ENCODE assay signal across 1 fruit fly cellular context in genomic region chr3L:11010410-11010827, dm6.
TF ChIP-seq lines count a peak whose summit lies in the region.

No protein-coding gene starts in this region.

TF ChIP-seq in whole organism, embryonic, 481 proteins besides CTCF, POLR2A, EP300 and RAD21 (continued from another document and continues in another):
- no peak for TF ChIP-seq CG4820 (GFP tag; optimal IDR thresholded peaks at IDR 0.05; lab: Kevin White, UChicago)
- no peak for TF ChIP-seq CG3847 (GFP tag; IDR thresholded peaks at IDR 0.05; lab: Robert Waterston, UW)
- TF ChIP-seq insv (GFP tag; optimal IDR thresholded peaks at IDR 0.05; lab: Kevin White, UChicago): no peak
- TF ChIP-seq prd (optimal IDR thresholded peaks at IDR 0.05; lab: Kevin White, UChicago): no peak
- no peak; the same call in 2 of the 3 replicates for TF ChIP-seq prd (GFP tag; IDR thresholded peaks at IDR 0.05; lab: Robert Waterston, UW)
- TF ChIP-seq tx (GFP tag; optimal IDR thresholded peaks at IDR 0.05; lab: Kevin White, UChicago): no peak
- no peak for TF ChIP-seq CG9876 (GFP tag; optimal IDR thresholded peaks at IDR 0.05; lab: Kevin White, UChicago)
- TF ChIP-seq CG12104 (GFP tag; optimal IDR thresholded peaks at IDR 0.05; lab: Kevin White, UChicago): no peak
- no peak for TF ChIP-seq dm (GFP tag; optimal IDR thresholded peaks at IDR 0.05; lab: Kevin White, UChicago)
- peak; percentile 41; the same call in 1 of the 2 replicates for TF ChIP-seq crol (GFP tag; IDR thresholded peaks at IDR 0.05; lab: Robert Waterston, UW)
- TF ChIP-seq slbo (GFP tag; IDR thresholded peaks at IDR 0.05; lab: Robert Waterston, UW): no peak
- TF ChIP-seq CG1233 (GFP tag; optimal IDR thresholded peaks at IDR 0.05; lab: Kevin White, UChicago): no peak
- TF ChIP-seq bigmax (GFP tag; optimal IDR thresholded peaks at IDR 0.05; lab: Kevin White, UChicago): no peak
- peak in 1 of 2 experiments; percentile 44 for TF ChIP-seq Dfd (GFP tag; optimal IDR thresholded peaks at IDR 0.05; lab: Kevin White, UChicago)
- no peak for TF ChIP-seq CG6272 (GFP tag; IDR thresholded peaks at IDR 0.05; lab: Robert Waterston, UW)
- TF ChIP-seq Hr39 (optimal IDR thresholded peaks at IDR 0.05; lab: Kevin White, UChicago): no peak
- TF ChIP-seq C15 (GFP tag; IDR thresholded peaks at IDR 0.05; lab: Robert Waterston, UW): no peak
- TF ChIP-seq Dad (GFP tag; optimal IDR thresholded peaks at IDR 0.05; lab: Kevin White, UChicago): no peak
- no peak for TF ChIP-seq lab (GFP tag; optimal IDR thresholded peaks at IDR 0.05; lab: Kevin White, UChicago)
- no peak for TF ChIP-seq CG4854 (GFP tag; optimal IDR thresholded peaks at IDR 0.05; lab: Kevin White, UChicago)
- TF ChIP-seq CG9727 (GFP tag; optimal IDR thresholded peaks at IDR 0.05; lab: Kevin White, UChicago): no peak
- TF ChIP-seq ERR (GFP tag; optimal IDR thresholded peaks at IDR 0.05; lab: Kevin White, UChicago): no peak
- TF ChIP-seq Dll (GFP tag; IDR thresholded peaks at IDR 0.05; lab: Robert Waterston, UW; ENCODE audit: partially characterized antibody): peak; percentile 36; the same call in 1 of the 4 replicates
- TF ChIP-seq Rfx (GFP tag; IDR thresholded peaks at IDR 0.05; lab: Robert Waterston, UW): peak; percentile 25; the same call in 1 of the 2 replicates
- TF ChIP-seq Blimp-1 (GFP tag; optimal IDR thresholded peaks at IDR 0.05; lab: Kevin White, UChicago): no peak
- no peak for TF ChIP-seq D19B (GFP tag; optimal IDR thresholded peaks at IDR 0.05; lab: Kevin White, UChicago)
- TF ChIP-seq tap (tag; optimal IDR thresholded peaks at IDR 0.05; lab: Kevin White, UChicago): no peak
- TF ChIP-seq dmrt99B (tag; optimal IDR thresholded peaks at IDR 0.05; lab: Kevin White, UChicago): no peak
- TF ChIP-seq BtbVII (GFP tag; optimal IDR thresholded peaks at IDR 0.05; lab: Kevin White, UChicago): no peak
- no peak for TF ChIP-seq CG31224 (GFP tag; IDR thresholded peaks at IDR 0.05; lab: Robert Waterston, UW)
- no peak for TF ChIP-seq br (optimal IDR thresholded peaks at IDR 0.05; lab: Kevin White, UChicago)
- TF ChIP-seq CG10321 (GFP tag; IDR thresholded peaks at IDR 0.05; lab: Robert Waterston, UW): no peak
- TF ChIP-seq ac (GFP tag; optimal IDR thresholded peaks at IDR 0.05; lab: Kevin White, UChicago): peak; percentile 49
- no peak for TF ChIP-seq dimm (GFP tag; IDR thresholded peaks at IDR 0.05; lab: Robert Waterston, UW)
- TF ChIP-seq btn (GFP tag; optimal IDR thresholded peaks at IDR 0.05; lab: Kevin White, UChicago): no peak
- no peak for TF ChIP-seq CkIIα-i1 (GFP tag; IDR thresholded peaks at IDR 0.05; lab: Robert Waterston, UW)
- peak; percentile 40 for TF ChIP-seq NC2β (GFP tag; optimal IDR thresholded peaks at IDR 0.05; lab: Kevin White, UChicago)
- TF ChIP-seq Fer3 (tag; optimal IDR thresholded peaks at IDR 0.05; lab: Kevin White, UChicago): no peak
- no peak for TF ChIP-seq Hr3 (GFP tag; optimal IDR thresholded peaks at IDR 0.05; lab: Kevin White, UChicago)
- no peak for TF ChIP-seq CG11560 (tag; IDR thresholded peaks at IDR 0.05; lab: Robert Waterston, UW)
- no peak for TF ChIP-seq tin (GFP tag; optimal IDR thresholded peaks at IDR 0.05; lab: Kevin White, UChicago)
- TF ChIP-seq chn (GFP tag; optimal IDR thresholded peaks at IDR 0.05; lab: Kevin White, UChicago): no peak
- TF ChIP-seq CG8089 (GFP tag; optimal IDR thresholded peaks at IDR 0.05; lab: Kevin White, UChicago): no peak
- no peak for TF ChIP-seq CG8359 (GFP tag; optimal IDR thresholded peaks at IDR 0.05; lab: Kevin White, UChicago; ENCODE audit: borderline replicate concordance)
- TF ChIP-seq Fer1 (GFP tag; optimal IDR thresholded peaks at IDR 0.05; lab: Kevin White, UChicago): no peak
- peak; percentile 79 for TF ChIP-seq sens (GFP tag; lab: Kevin White, UChicago)
- peak; percentile 97 for TF ChIP-seq chinmo (GFP tag; IDR thresholded peaks at IDR 0.05; lab: Robert Waterston, UW; ENCODE audit: partially characterized antibody)
- no peak for TF ChIP-seq ash1 (GFP tag; optimal IDR thresholded peaks at IDR 0.05; lab: Kevin White, UChicago)
- TF ChIP-seq fd3F (GFP tag; optimal IDR thresholded peaks at IDR 0.05; lab: Kevin White, UChicago): no peak
- TF ChIP-seq CG6654 (GFP tag; optimal IDR thresholded peaks at IDR 0.05; lab: Kevin White, UChicago): no peak
- TF ChIP-seq p53 (GFP tag; optimal IDR thresholded peaks at IDR 0.05; lab: Kevin White, UChicago): no peak
- no peak; the same call in 1 of the 2 replicates for TF ChIP-seq CG6689 (GFP tag; IDR thresholded peaks at IDR 0.05; lab: Robert Waterston, UW)
- TF ChIP-seq CG10267 (tag; optimal IDR thresholded peaks at IDR 0.05; lab: Kevin White, UChicago): no peak
- TF ChIP-seq gcm (GFP tag; optimal IDR thresholded peaks at IDR 0.05; lab: Kevin White, UChicago): no peak
- TF ChIP-seq CG3407 (GFP tag; optimal IDR thresholded peaks at IDR 0.05; lab: Kevin White, UChicago): no peak
- TF ChIP-seq Lim3 (GFP tag; IDR thresholded peaks at IDR 0.05; lab: Robert Waterston, UW): no peak
- TF ChIP-seq abd-A (tag; optimal IDR thresholded peaks at IDR 0.05; lab: Kevin White, UChicago): peak; percentile 83
- peak in 1 of 3 experiments; percentile 69 for TF ChIP-seq lola (GFP tag; optimal IDR thresholded peaks at IDR 0.05; lab: Kevin White, UChicago)
- no peak for TF ChIP-seq Ptx1 (GFP tag; IDR thresholded peaks at IDR 0.05; lab: Robert Waterston, UW)
- TF ChIP-seq CG9437 (GFP tag; optimal IDR thresholded peaks at IDR 0.05; lab: Kevin White, UChicago): peak; percentile 9
- peak; percentile 38; the same call in 1 of the 2 replicates for TF ChIP-seq E2f2 (GFP tag; IDR thresholded peaks at IDR 0.05; lab: Robert Waterston, UW)
- TF ChIP-seq CG14050 (GFP tag; IDR thresholded peaks at IDR 0.05; lab: Robert Waterston, UW): no peak
- no peak for TF ChIP-seq run (tag; optimal IDR thresholded peaks at IDR 0.05; lab: Kevin White, UChicago)
- TF ChIP-seq Max (GFP tag; optimal IDR thresholded peaks at IDR 0.05; lab: Kevin White, UChicago): no peak
- TF ChIP-seq CG33213 (GFP tag; optimal IDR thresholded peaks at IDR 0.05; lab: Kevin White, UChicago): no peak
- no peak for TF ChIP-seq Ssrp (tag; optimal IDR thresholded peaks at IDR 0.05; lab: Kevin White, UChicago)
- TF ChIP-seq disco-r (GFP tag; optimal IDR thresholded peaks at IDR 0.05; lab: Kevin White, UChicago): no peak
- TF ChIP-seq CG2678 (tag; optimal IDR thresholded peaks at IDR 0.05; lab: Kevin White, UChicago): peak; percentile 11
- no peak for TF ChIP-seq sisA (GFP tag; IDR thresholded peaks at IDR 0.05; lab: Robert Waterston, UW)
- no peak for TF ChIP-seq CG7839 (tag; optimal IDR thresholded peaks at IDR 0.05; lab: Kevin White, UChicago)
- TF ChIP-seq dan (GFP tag; IDR thresholded peaks at IDR 0.05; lab: Robert Waterston, UW): no peak
- TF ChIP-seq Adf1 (GFP tag; IDR thresholded peaks at IDR 0.05; lab: Robert Waterston, UW): peak; percentile 89
- TF ChIP-seq CG17361 (GFP tag; IDR thresholded peaks at IDR 0.05; lab: Robert Waterston, UW): no peak
- TF ChIP-seq CG31365 (tag; optimal IDR thresholded peaks at IDR 0.05; lab: Kevin White, UChicago): no peak
- no peak for TF ChIP-seq CrebB (tag; optimal IDR thresholded peaks at IDR 0.05; lab: Kevin White, UChicago)
- TF ChIP-seq lilli (GFP tag; optimal IDR thresholded peaks at IDR 0.05; lab: Kevin White, UChicago): no peak
- 0 out of 2 replicates have a peak, but pooled peaks have one; percentile 17 for TF ChIP-seq peb (GFP tag; IDR thresholded peaks at IDR 0.05; lab: Robert Waterston, UW)
- peak; percentile 54 for TF ChIP-seq ftz-f1 (GFP tag; optimal IDR thresholded peaks at IDR 0.05; lab: Kevin White, UChicago)
- no peak for TF ChIP-seq CG4617 (GFP tag; optimal IDR thresholded peaks at IDR 0.05; lab: Kevin White, UChicago; ENCODE audit: borderline replicate concordance)
- TF ChIP-seq CG12391 (tag; optimal IDR thresholded peaks at IDR 0.05; lab: Kevin White, UChicago): no peak
- no peak for TF ChIP-seq Optix (GFP tag; IDR thresholded peaks at IDR 0.05; lab: Robert Waterston, UW)
- peak; percentile 78 for TF ChIP-seq D (optimal IDR thresholded peaks at IDR 0.05; lab: Kevin White, UChicago)
- TF ChIP-seq D (GFP tag; optimal IDR thresholded peaks at IDR 0.05; lab: Kevin White, UChicago): no peak
- TF ChIP-seq ham (GFP tag; IDR thresholded peaks at IDR 0.05; lab: Robert Waterston, UW): no peak
- no peak for TF ChIP-seq YL-1 (GFP tag; optimal IDR thresholded peaks at IDR 0.05; lab: Kevin White, UChicago)
- TF ChIP-seq wdn (GFP tag; IDR thresholded peaks at IDR 0.05; lab: Robert Waterston, UW): no peak
- no peak for TF ChIP-seq CG15696 (tag; optimal IDR thresholded peaks at IDR 0.05; lab: Kevin White, UChicago)
- no peak for TF ChIP-seq Hr78 (GFP tag; optimal IDR thresholded peaks at IDR 0.05; lab: Kevin White, UChicago)
- TF ChIP-seq CG10565 (GFP tag; optimal IDR thresholded peaks at IDR 0.05; lab: Kevin White, UChicago): no peak
- TF ChIP-seq CG11723 (GFP tag; optimal IDR thresholded peaks at IDR 0.05; lab: Kevin White, UChicago): no peak
- no peak for TF ChIP-seq CG18619 (GFP tag; optimal IDR thresholded peaks at IDR 0.05; lab: Kevin White, UChicago)
- TF ChIP-seq CG30431 (GFP tag; optimal IDR thresholded peaks at IDR 0.05; lab: Kevin White, UChicago): no peak
- TF ChIP-seq CG15601 (tag; optimal IDR thresholded peaks at IDR 0.05; lab: Kevin White, UChicago): no peak
- TF ChIP-seq zen (tag; optimal IDR thresholded peaks at IDR 0.05; lab: Kevin White, UChicago): no peak
- peak; percentile 6 for TF ChIP-seq her (GFP tag; optimal IDR thresholded peaks at IDR 0.05; lab: Kevin White, UChicago)
- TF ChIP-seq sob (GFP tag; IDR thresholded peaks at IDR 0.05; lab: Robert Waterston, UW): peak; percentile 55
- peak; percentile 1 for TF ChIP-seq nau (GFP tag; optimal IDR thresholded peaks at IDR 0.05; lab: Kevin White, UChicago)
- peak; percentile 48 for TF ChIP-seq HmgZ (tag; optimal IDR thresholded peaks at IDR 0.05; lab: Kevin White, UChicago)
- TF ChIP-seq CG11696 (GFP tag; IDR thresholded peaks at IDR 0.05; lab: Robert Waterston, UW): no peak
- no peak for TF ChIP-seq danr (GFP tag; IDR thresholded peaks at IDR 0.05; lab: Robert Waterston, UW)
- peak; percentile 3 for TF ChIP-seq oc (tag; optimal IDR thresholded peaks at IDR 0.05; lab: Kevin White, UChicago)
- no peak for TF ChIP-seq ro (GFP tag; IDR thresholded peaks at IDR 0.05; lab: Robert Waterston, UW)
- TF ChIP-seq CG2116 (GFP tag; optimal IDR thresholded peaks at IDR 0.05; lab: Kevin White, UChicago): no peak
- TF ChIP-seq Vsx1 (GFP tag; optimal IDR thresholded peaks at IDR 0.05; lab: Kevin White, UChicago): peak; percentile 3
- no peak for TF ChIP-seq Hmr (GFP tag; optimal IDR thresholded peaks at IDR 0.05; lab: Kevin White, UChicago)
- no peak for TF ChIP-seq aop (GFP tag; IDR thresholded peaks at IDR 0.05; lab: Robert Waterston, UW)
- TF ChIP-seq CG11695 (GFP tag; IDR thresholded peaks at IDR 0.05; lab: Robert Waterston, UW): no peak
- TF ChIP-seq Bdp1 (GFP tag; optimal IDR thresholded peaks at IDR 0.05; lab: Kevin White, UChicago): no peak
- TF ChIP-seq cad (GFP tag; optimal IDR thresholded peaks at IDR 0.05; lab: Kevin White, UChicago): no peak
- TF ChIP-seq CG7745 (tag; optimal IDR thresholded peaks at IDR 0.05; lab: Kevin White, UChicago): no peak
- TF ChIP-seq ind (GFP tag; optimal IDR thresholded peaks at IDR 0.05; lab: Kevin White, UChicago): no peak
- TF ChIP-seq CG31388 (GFP tag; optimal IDR thresholded peaks at IDR 0.05; lab: Kevin White, UChicago): no peak
- TF ChIP-seq CG32772 (GFP tag; IDR thresholded peaks at IDR 0.05; lab: Robert Waterston, UW): peak; percentile 99
- TF ChIP-seq Trl (optimal IDR thresholded peaks at IDR 0.05; lab: Kevin White, UChicago): peak; percentile 97 to 99
- peak; percentile 39 for TF ChIP-seq Trl (GFP tag; optimal IDR thresholded peaks at IDR 0.05; lab: Kevin White, UChicago)
- TF ChIP-seq CG11247 (GFP tag; IDR thresholded peaks at IDR 0.05; lab: Robert Waterston, UW): no peak
- TF ChIP-seq CG12942 (GFP tag; optimal IDR thresholded peaks at IDR 0.05; lab: Kevin White, UChicago): no peak
- TF ChIP-seq tgo (GFP tag; IDR thresholded peaks at IDR 0.05; lab: Robert Waterston, UW): no peak
- TF ChIP-seq Doc2 (GFP tag; IDR thresholded peaks at IDR 0.05; lab: Robert Waterston, UW): no peak
- no peak for TF ChIP-seq CG2120 (GFP tag; optimal IDR thresholded peaks at IDR 0.05; lab: Kevin White, UChicago)
- no peak for TF ChIP-seq CG3995 (GFP tag; optimal IDR thresholded peaks at IDR 0.05; lab: Kevin White, UChicago)
- TF ChIP-seq MTF-1 (GFP tag; optimal IDR thresholded peaks at IDR 0.05; lab: Kevin White, UChicago; ENCODE audit: borderline replicate concordance): no peak
- no peak for TF ChIP-seq ap (GFP tag; IDR thresholded peaks at IDR 0.05; lab: Robert Waterston, UW)
- peak; percentile 69 for TF ChIP-seq CG3163 (GFP tag; optimal IDR thresholded peaks at IDR 0.05; lab: Kevin White, UChicago)
- TF ChIP-seq CG8924 (tag; optimal IDR thresholded peaks at IDR 0.05; lab: Kevin White, UChicago): peak; percentile 40
- no peak for TF ChIP-seq onecut (GFP tag; IDR thresholded peaks at IDR 0.05; lab: Robert Waterston, UW)
- no peak for TF ChIP-seq D19A (tag; optimal IDR thresholded peaks at IDR 0.05; lab: Kevin White, UChicago)
- no peak for TF ChIP-seq emc (GFP tag; optimal IDR thresholded peaks at IDR 0.05; lab: Kevin White, UChicago)
- no peak for TF ChIP-seq CG31441 (GFP tag; IDR thresholded peaks at IDR 0.05; lab: Robert Waterston, UW)
- TF ChIP-seq odd (GFP tag; optimal IDR thresholded peaks at IDR 0.05; lab: Kevin White, UChicago): no peak
- TF ChIP-seq schlank (tag; optimal IDR thresholded peaks at IDR 0.05; lab: Kevin White, UChicago): no peak
- no peak for TF ChIP-seq H15 (GFP tag; IDR thresholded peaks at IDR 0.05; lab: Robert Waterston, UW)
- peak; percentile 68 for TF ChIP-seq nerfin-2 (GFP tag; IDR thresholded peaks at IDR 0.05; lab: Robert Waterston, UW; ENCODE audit: partially characterized antibody)
- TF ChIP-seq bbx (GFP tag; IDR thresholded peaks at IDR 0.05; lab: Robert Waterston, UW; ENCODE audit: partially characterized antibody): peak; percentile 58; the same call in 1 of the 2 replicates
- TF ChIP-seq knrl (GFP tag; IDR thresholded peaks at IDR 0.05; lab: Robert Waterston, UW; ENCODE audit: partially characterized antibody): no peak; the same call in 2 of the 3 replicates
- TF ChIP-seq CG18599 (GFP tag; optimal IDR thresholded peaks at IDR 0.05; lab: Kevin White, UChicago): no peak
- TF ChIP-seq sim (GFP tag; IDR thresholded peaks at IDR 0.05; lab: Robert Waterston, UW): no peak
- TF ChIP-seq CG34422 (GFP tag; IDR thresholded peaks at IDR 0.05; lab: Robert Waterston, UW): peak; percentile 75; the same call in 1 of the 3 replicates
